Worm (Caenorhabditis elegans): Measurements from ENCODE around the gene C34D4.3.

DNA sequence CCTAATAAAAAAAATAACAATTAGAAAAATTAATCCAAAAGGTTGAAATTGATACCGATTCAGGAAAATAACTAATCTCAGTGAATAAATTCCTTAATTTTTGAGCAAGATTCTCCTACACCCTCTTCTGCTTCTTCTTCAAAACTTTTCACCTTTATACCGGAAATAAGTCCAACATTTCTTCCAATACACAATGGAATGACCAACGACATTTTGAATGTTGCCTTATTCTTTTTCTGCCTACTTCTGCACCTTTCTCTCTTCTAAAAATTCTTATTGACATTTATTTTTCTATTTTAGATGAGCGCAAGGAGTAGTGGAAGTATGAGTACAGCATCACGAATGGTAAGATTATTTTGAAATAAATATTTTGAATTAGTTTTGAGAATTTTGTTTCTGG is 43.4 kb downstream of the C34D4.3 start, which contains the start of gene unc-8:
- TF ChIP-seq cog-1 (tag; optimal IDR thresholded peaks at IDR 0.05) (no peak), med-1 (GFP tag; optimal IDR thresholded peaks at IDR 0.05; ENCODE audit: insufficient read depth) (no peak)
